Fruit fly (Drosophila melanogaster): ENCODE measurements around the gene CG33159.

Gene CG33159

DNA sequence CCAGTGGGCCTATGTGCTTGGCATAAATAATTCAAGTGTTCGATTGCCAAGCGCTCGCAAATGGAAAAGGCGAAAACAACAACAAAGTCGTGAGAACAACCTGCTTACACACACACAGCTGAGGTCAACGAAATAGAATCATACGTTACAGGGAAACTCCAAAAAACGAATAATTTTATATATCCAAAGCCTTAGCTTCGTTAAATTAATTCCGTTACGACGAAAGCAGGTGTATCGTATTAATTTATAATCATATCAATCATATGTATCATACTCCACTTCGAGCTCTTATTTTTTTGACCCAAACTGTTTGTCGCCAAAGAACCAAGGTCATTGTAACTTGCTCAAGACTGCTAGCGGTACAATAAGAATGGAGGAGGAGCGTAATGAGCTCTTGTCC lies 24.8 kb downstream of the CG33159 start (continued):
- TF ChIP-seq CG1603 (tag; optimal IDR thresholded peaks at IDR 0.05) (peak; percentile 90), Mes4 (GFP tag; optimal IDR thresholded peaks at IDR 0.05) (peak; percentile 60), Poxn (GFP tag; IDR thresholded peaks at IDR 0.05) (peak; percentile 68), Rx (GFP tag; IDR thresholded peaks at IDR 0.05) (peak; percentile 70), CG17186 (GFP tag; optimal IDR thresholded peaks at IDR 0.05) (peak; percentile 18), CG4617 (GFP tag; optimal IDR thresholded peaks at IDR 0.05; ENCODE audit: borderline replicate concordance) (no peak), CG4424 (GFP tag; optimal IDR thresholded peaks at IDR 0.05) (peak; percentile 90), CG42726 (GFP tag; IDR thresholded peaks at IDR 0.05; ENCODE audit: partially characterized antibody) (no peak), ham (GFP tag; IDR thresholded peaks at IDR 0.05) (peak; percentile 42; the same call in 1 of the 2 replicates), ttk (GFP tag; IDR thresholded peaks at IDR 0.05) (peak; percentile 75), HLHmδ (GFP tag; optimal IDR thresholded peaks at IDR 0.05) (no peak), B-H2 (GFP tag; optimal IDR thresholded peaks at IDR 0.05) (no peak), CG8089 (GFP tag; optimal IDR thresholded peaks at IDR 0.05) (peak; percentile 61), pnt (GFP tag; optimal IDR thresholded peaks at IDR 0.05) (peak; percentile 70), cwo (GFP tag; optimal IDR thresholded peaks at IDR 0.05) (peak; percentile 85), Sin3A (optimal IDR thresholded peaks at IDR 0.05) (no peak), pita (GFP tag; optimal IDR thresholded peaks at IDR 0.05) (no peak), CG8359 (GFP tag; optimal IDR thresholded peaks at IDR 0.05; ENCODE audit: borderline replicate concordance) (peak; percentile 79), Hr3 (GFP tag; optimal IDR thresholded peaks at IDR 0.05) (peak; percentile 62), toy (GFP tag; IDR thresholded peaks at IDR 0.05) (peak; percentile 67; the same call in 1 of the 2 replicates), CG12155 (GFP tag; optimal IDR thresholded peaks at IDR 0.05) (peak; percentile 76), Pdp1 (GFP tag; optimal IDR thresholded peaks at IDR 0.05) (peak in 1 of 2 experiments; percentile 89), Nf-YC (tag; optimal IDR thresholded peaks at IDR 0.05) (no peak), cato (GFP tag; optimal IDR thresholded peaks at IDR 0.05; ENCODE audit: borderline replicate concordance) (peak; percentile 45), Oli (tag; optimal IDR thresholded peaks at IDR 0.05) (peak; percentile 87), ATbp (GFP tag; optimal IDR thresholded peaks at IDR 0.05) (peak; percentile 80), wek (GFP tag; optimal IDR thresholded peaks at IDR 0.05) (peak; percentile 48), nmo (GFP tag; optimal IDR thresholded peaks at IDR 0.05) (peak; percentile 80), sr (GFP tag; IDR thresholded peaks at IDR 0.05) (peak; percentile 46; the same call in 1 of the 3 replicates), Dek (tag; optimal IDR thresholded peaks at IDR 0.05) (peak; percentile 80), Jarid2 (GFP tag; optimal IDR thresholded peaks at IDR 0.05) (peak; percentile 56), caup (GFP tag; optimal IDR thresholded peaks at IDR 0.05; ENCODE audit: severe bottlenecking) (peak; percentile 86), Xrp1 (GFP tag; IDR thresholded peaks at IDR 0.05) (peak; percentile 96), D19A (tag; optimal IDR thresholded peaks at IDR 0.05) (no peak), Optix (GFP tag; IDR thresholded peaks at IDR 0.05) (peak; percentile 78), CG2116 (GFP tag; optimal IDR thresholded peaks at IDR 0.05) (peak; percentile 48), fd96Cb (tag; optimal IDR thresholded peaks at IDR 0.05) (peak; percentile 87), Hmx (GFP tag; optimal IDR thresholded peaks at IDR 0.05) (no peak), wor (GFP tag; IDR thresholded peaks at IDR 0.05) (peak; percentile 58), Meics (GFP tag; optimal IDR thresholded peaks at IDR 0.05) (peak; percentile 93), CG11247 (GFP tag; IDR thresholded peaks at IDR 0.05) (peak; percentile 86), CG4854 (GFP tag; optimal IDR thresholded peaks at IDR 0.05) (peak; percentile 85), croc (GFP tag; conservative IDR thresholded peaks at IDR 0.05) (peak; percentile 83), Gug (GFP tag; IDR thresholded peaks at IDR 0.05) (peak; percentile 87), dpn (GFP tag; optimal IDR thresholded peaks at IDR 0.05) (peak; percentile 85 to 89), crc (GFP tag; optimal IDR thresholded peaks at IDR 0.05) (peak; percentile 78), repo (GFP tag; optimal IDR thresholded peaks at IDR 0.05) (peak; percentile 80), HHEX (GFP tag; optimal IDR thresholded peaks at IDR 0.05) (peak; percentile 89), CG18011 (GFP tag; optimal IDR thresholded peaks at IDR 0.05) (peak; percentile 69), kah (GFP tag; optimal IDR thresholded peaks at IDR 0.05) (peak; percentile 80)
